Worm (Caenorhabditis elegans) whole organism, young adult: ENCODE results near the gene sdz-7.

Experiments used
- B0261.1 ChIP-seq: sonication (generic microtip); optimal IDR thresholded peaks from 2 replicates; lab custom pipeline; 2016; ENCODE audit warnings: mild to moderate bottlenecking, missing genetic modification characterization, moderate library complexity, missing compliant biosample characterization
- Y53F4B.3 ChIP-seq: fragments of 200-800 bp; sonication (Bioruptor generic); IDR thresholded peaks from 2 replicates; pipeline ENCODE4 v1.3.6; 2022; ENCODE audit warnings: missing genetic modification reagents, missing genetic modification characterization, missing compliant biosample characterization
- Y79H2A.3 ChIP-seq: fragments of 200-800 bp; sonication (Bioruptor generic); conservative IDR thresholded peaks from 2 replicates; pipeline ENCODE4 v1.3.6; 2022; ENCODE audit warnings: missing genetic modification reagents, missing genetic modification characterization, missing compliant biosample characterization
- akir-1 ChIP-seq: fragments of 200-800 bp; sonication (Bioruptor generic); optimal IDR thresholded peaks from 2 replicates; lab custom pipeline; 2018; ENCODE audit warnings: mild to moderate bottlenecking, missing genetic modification characterization, moderate library complexity, missing compliant biosample characterization
- atf-7 ChIP-seq: sonication (generic microtip); optimal IDR thresholded peaks from 2 replicates; lab custom pipeline; 2017; ENCODE audit warnings: mild to moderate bottlenecking, missing genetic modification characterization, missing compliant biosample characterization
- attf-5 ChIP-seq: fragments of 200-800 bp; sonication (Bioruptor generic); optimal IDR thresholded peaks from 2 replicates; lab custom pipeline; 2018; ENCODE audit warnings: mild to moderate bottlenecking, missing genetic modification characterization, missing compliant biosample characterization
- ccch-3 ChIP-seq: fragments of 200-800 bp; sonication (Bioruptor generic); optimal IDR thresholded peaks from 2 replicates; lab custom pipeline; 2018; ENCODE audit warnings: mild to moderate bottlenecking, missing genetic modification characterization, missing compliant biosample characterization
- cebp-1 ChIP-seq, 2 experiments: fragments of 200-800 bp in 1 of 2; sonication (Bioruptor generic) in 1 of 2; sonication (generic microtip) in 1 of 2; IDR thresholded peaks in 1 of 2; optimal IDR thresholded peaks in 1 of 2; 2 replicates each; pipeline versions ENCODE4 v1.3.6 to Lab custom; 2017 to 2022; ENCODE audit warnings: missing compliant biosample characterization in 2 of 2, missing genetic modification characterization in 2 of 2, mild to moderate bottlenecking in 1 of 2, missing genetic modification reagents in 1 of 2, moderate library complexity in 1 of 2
- ceh-27 ChIP-seq: fragments of 200-800 bp; sonication (Bioruptor generic); optimal IDR thresholded peaks from 2 replicates; lab custom pipeline; 2018; ENCODE audit warnings: mild to moderate bottlenecking, missing genetic modification characterization, moderate library complexity, missing compliant biosample characterization
- ceh-91 ChIP-seq: fragments of 200-800 bp; sonication (Bioruptor generic); IDR thresholded peaks from 2 replicates; pipeline ENCODE4 v1.3.6; 2022; ENCODE audit warnings: missing genetic modification reagents, missing genetic modification characterization, missing compliant biosample characterization
- dox-1 ChIP-seq: fragments of 200-800 bp; sonication (Bioruptor generic); IDR thresholded peaks from 2 replicates; pipeline ENCODE4 v1.3.6; 2022; ENCODE audit warnings: missing genetic modification reagents, missing genetic modification characterization, missing compliant biosample characterization
- dpl-1 ChIP-seq: fragments of 150-350 bp; optimal IDR thresholded peaks from 2 replicates; lab custom pipeline; 2014; ENCODE audit warnings: missing biosample characterization, missing genetic modification reagents, missing genetic modification characterization
- egl-44 ChIP-seq: fragments of 200-800 bp; sonication (Bioruptor generic); IDR thresholded peaks from 2 replicates; pipeline ENCODE4 v1.3.6; 2022; ENCODE audit warnings: missing genetic modification reagents, missing genetic modification characterization, missing compliant biosample characterization
- egrh-3 ChIP-seq: fragments of 200-800 bp; sonication (Bioruptor generic); IDR thresholded peaks from 2 replicates; pipeline ENCODE4 v1.3.6; 2022; ENCODE audit warnings: missing genetic modification reagents, missing genetic modification characterization, missing compliant biosample characterization
- him-1 ChIP-seq: sonication (generic microtip); optimal IDR thresholded peaks from 2 replicates; lab custom pipeline; 2016; ENCODE audit warnings: missing genotype, missing genetic modification reagents, missing genetic modification characterization, missing compliant biosample characterization
- hmg-1.2 ChIP-seq: fragments of 200-800 bp; sonication (Bioruptor generic); IDR thresholded peaks from 2 replicates; pipeline ENCODE4 v1.3.6; 2022; ENCODE audit warnings: missing genetic modification reagents, missing genetic modification characterization, missing compliant biosample characterization
- lin-26 ChIP-seq: fragments of 200-800 bp; sonication (Bioruptor generic); IDR thresholded peaks from 2 replicates; pipeline ENCODE4 v1.3.6; 2022; ENCODE audit warnings: missing genetic modification reagents, missing genetic modification characterization, missing compliant biosample characterization
- lin-35 ChIP-seq, 3 experiments: fragments of 150-350 bp in 2 of 3; sonication (generic microtip) in 1 of 3; optimal IDR thresholded peaks; 2 replicates each; lab custom pipeline; 2014 to 2018; ENCODE audit warnings: missing biosample characterization in 3 of 3, missing genetic modification characterization in 3 of 3, missing genetic modification reagents in 3 of 3
- mel-28 ChIP-seq: sonication (generic microtip); optimal IDR thresholded peaks from 2 replicates; lab custom pipeline; 2016; ENCODE audit warnings: borderline replicate concordance, mild to moderate bottlenecking, missing genetic modification characterization, missing compliant biosample characterization
- nfyb-1 ChIP-seq: fragments of 200-800 bp; sonication (Bioruptor generic); IDR thresholded peaks from 2 replicates; pipeline ENCODE4 v1.3.6; 2022; ENCODE audit warnings: missing genetic modification reagents, missing genetic modification characterization, missing compliant biosample characterization
- sea-2 ChIP-seq: fragments of 200-800 bp; sonication (Bioruptor generic); IDR thresholded peaks from 2 replicates; pipeline ENCODE4 v1.3.6; 2022; ENCODE audit warnings: missing genetic modification characterization, missing compliant biosample characterization
- tlf-1 ChIP-seq: fragments of 200-800 bp; sonication (Bioruptor generic); optimal IDR thresholded peaks from 2 replicates; lab custom pipeline; 2018; ENCODE audit warnings: mild to moderate bottlenecking, missing genetic modification characterization, missing compliant biosample characterization
- unc-130 ChIP-seq: sonication (generic microtip); optimal IDR thresholded peaks from 2 replicates; lab custom pipeline; 2016; ENCODE audit warnings: missing genetic modification reagents, missing genetic modification characterization, missing compliant biosample characterization
- unc-62 ChIP-seq: fragments of 150-350 bp; optimal IDR thresholded peaks from 2 replicates; lab custom pipeline; 2014; ENCODE audit warnings: missing biosample characterization, missing genetic modification reagents, missing genetic modification characterization
- zfh-2 ChIP-seq: fragments of 200-800 bp; sonication (Bioruptor generic); conservative IDR thresholded peaks from 2 replicates; pipeline ENCODE4 v1.3.6; 2022; ENCODE audit warnings: missing genetic modification reagents, missing genetic modification characterization, missing compliant biosample characterization
- ztf-25 ChIP-seq: fragments of 200-800 bp; sonication (Bioruptor generic); IDR thresholded peaks from 2 replicates; pipeline ENCODE4 v1.3.6; 2022; ENCODE audit warnings: missing genetic modification reagents, missing genetic modification characterization, missing compliant biosample characterization
- ztf-6 ChIP-seq: fragments of 200-800 bp; sonication (Bioruptor generic); IDR thresholded peaks from 2 replicates; pipeline ENCODE4 v1.3.6; 2022; ENCODE audit warnings: missing genetic modification reagents, missing genetic modification characterization, missing compliant biosample characterization

Gene sdz-7

DNA sequence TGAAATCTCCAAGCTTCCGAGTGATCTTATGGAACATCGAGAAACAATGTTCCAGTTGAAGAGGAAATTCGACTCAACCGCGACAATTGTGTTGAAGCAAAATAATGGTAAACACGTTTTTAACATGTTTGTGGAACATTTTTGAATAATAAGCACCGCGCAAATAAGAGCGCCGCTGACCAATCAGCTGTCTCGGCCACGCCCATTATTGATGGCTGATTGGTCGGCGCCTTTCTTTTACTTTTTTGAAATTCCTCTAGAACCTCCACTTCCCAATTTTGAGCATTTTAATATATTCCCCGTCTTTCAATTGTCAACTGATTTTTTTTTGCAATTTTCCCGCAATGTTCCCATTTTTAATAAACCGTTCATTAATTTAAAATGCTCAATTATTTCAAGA, 30.4 kb upstream of the sdz-7 start:
- no peak for TF ChIP-seq ceh-27
- TF ChIP-seq nfyb-1 = 0 out of 2 replicates have a peak, but pooled peaks have one; percentile 54

DNA sequence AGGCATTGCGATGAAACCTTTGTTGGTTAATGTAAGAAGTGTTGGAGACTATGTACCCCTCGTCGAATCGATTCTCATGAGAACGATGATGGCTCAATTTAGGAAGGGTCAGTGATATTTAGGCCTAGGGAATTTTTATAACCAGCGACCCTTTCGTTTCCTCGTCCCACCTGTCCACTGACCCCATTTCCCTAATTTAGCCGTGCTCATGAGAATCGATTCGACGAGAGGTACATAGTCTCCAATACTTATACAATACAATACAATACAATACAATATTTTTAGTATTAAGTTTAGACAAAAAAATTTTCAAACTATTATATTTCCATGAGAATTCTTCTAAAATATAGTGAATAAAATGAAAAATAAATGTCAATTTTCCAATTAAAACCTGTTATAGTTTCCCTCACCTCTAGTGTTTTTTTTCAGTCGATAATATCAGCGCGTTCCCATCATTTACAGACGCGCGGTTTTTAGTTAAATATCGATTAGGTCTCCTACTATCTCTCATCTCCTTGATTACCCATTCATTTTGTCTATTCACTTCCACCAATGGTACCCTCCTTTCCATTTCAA, 28.9 kb upstream of the sdz-7 start, which contains the start of the genes F53C3.11 and fbxb-103:
Gene F53C3.11 (minus strand): TSS at position 101 of the 576 bp plus-strand sequence.
Gene fbxb-103 (plus strand): TSS at position 526 of the 576 bp plus-strand sequence.
- TF ChIP-seq tlf-1 (GFP tag; lab: Kevin White, UChicago) (no peak), ccch-3 (no peak), B0261.1 (tag; lab: Kevin White, UChicago) (no peak), ceh-91 (GFP tag; lab: Robert Waterston, UW) (no peak)

ce11 chrII:3902798-3903197, 25.0 kb upstream of the sdz-7 start, which contains the start of gene F53C3.3:
TSS of gene F53C3.3 (plus strand) at chrII:3902856.
- TF ChIP-seq mel-28 (tag; lab: Kevin White, UChicago) (no peak), egrh-3 (GFP tag; lab: Robert Waterston, UW) (peak; percentile 52; the same call in 1 of the 2 replicates), Y53F4B.3 (GFP tag; lab: Robert Waterston, UW) (no peak), dpl-1 (no peak), ztf-6 (GFP tag; lab: Robert Waterston, UW) (no peak)

DNA sequence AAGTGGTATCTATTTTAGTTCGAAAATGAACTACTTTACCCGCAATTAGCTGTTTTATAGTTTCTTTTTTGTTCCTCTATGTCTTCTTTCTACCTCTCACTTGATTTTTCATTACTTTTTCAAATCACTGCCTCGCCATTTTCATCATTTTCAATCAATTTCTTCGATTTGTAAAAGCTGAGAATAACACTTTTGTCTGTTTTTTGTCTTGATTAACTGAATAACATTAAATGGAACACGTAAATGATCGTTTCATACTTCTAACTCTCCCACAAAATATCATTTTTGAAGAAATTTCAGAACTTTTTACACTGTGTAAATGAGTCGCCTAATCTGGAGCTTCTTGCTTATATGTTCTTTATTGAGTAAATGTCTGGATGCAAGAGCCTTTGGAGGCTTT, 23.3 kb upstream of the sdz-7 start, which contains the start of gene F53C3.4:
Gene F53C3.4 (plus strand): TSS at position 301 of the 400 bp plus-strand sequence.
- TF ChIP-seq akir-1 = no peak

DNA sequence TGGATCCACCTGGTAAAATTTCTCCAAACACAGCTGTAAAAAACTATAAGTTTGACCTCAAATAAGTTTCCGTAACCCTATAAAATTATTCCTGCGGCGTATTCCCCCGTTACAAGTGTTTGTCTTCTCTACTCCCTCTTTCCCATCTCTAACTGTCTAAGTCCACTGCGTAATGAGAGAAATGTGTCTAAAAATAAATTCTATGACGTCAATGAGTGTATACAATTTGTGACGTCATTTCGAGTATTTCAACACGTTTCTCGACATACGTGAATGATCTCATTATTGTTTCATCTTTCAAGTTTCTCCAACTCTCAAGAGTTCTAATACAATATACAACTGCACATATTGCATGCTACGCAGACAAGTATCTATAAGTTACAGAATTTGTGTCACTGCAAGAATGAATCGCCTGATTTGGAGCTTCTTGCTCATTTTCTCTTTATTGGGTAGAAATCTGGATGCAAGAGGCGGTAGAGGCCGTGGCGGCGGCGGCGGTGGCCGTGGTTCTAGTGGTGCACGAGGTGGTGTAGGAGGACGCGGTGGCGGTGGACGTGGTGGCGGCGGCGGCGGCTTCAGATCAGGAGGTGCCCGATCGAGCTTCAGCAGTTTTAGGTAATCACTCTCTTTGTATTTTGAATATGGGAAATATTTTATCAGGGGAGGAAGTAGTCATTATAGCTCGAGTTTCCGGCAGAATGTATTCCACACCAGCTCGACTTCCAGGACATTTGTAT, 20.2 kb upstream of the sdz-7 start, which contains the start of gene F53C3.6:
Gene F53C3.6 (plus strand): TSS at position 385 of the 737 bp plus-strand sequence.
- TF ChIP-seq Y79H2A.3 (GFP tag; lab: Robert Waterston, UW) (no peak), unc-62 (GFP tag; lab: Kevin White, UChicago) (peak; percentile 16), dox-1 (GFP tag; lab: Robert Waterston, UW) (0 out of 2 replicates have a peak, but pooled peaks have one; percentile 28), atf-7 (tag; lab: Kevin White, UChicago) (peak; percentile 93), lin-35 (GFP tag; optimal IDR thresholded peaks at IDR 0.05; lab: Kevin White, UChicago) (peak in 1 of 3 experiments; percentile 24), nfyb-1 (peak; percentile 64), zfh-2 (GFP tag; lab: Robert Waterston, UW) (peak; percentile 92), unc-130 (GFP tag; lab: Kevin White, UChicago) (no peak), egrh-3 (GFP tag; lab: Robert Waterston, UW) (peak; percentile 85), cebp-1 (GFP tag; IDR thresholded peaks at IDR 0.05; lab: Robert Waterston, UW) (no peak), cebp-1 (tag; optimal IDR thresholded peaks at IDR 0.05; lab: Kevin White, UChicago) (no peak), ceh-27 (peak; percentile 31), him-1 (tag; lab: Kevin White, UChicago) (no peak), lin-26 (GFP tag; lab: Robert Waterston, UW) (0 out of 2 replicates have a peak, but pooled peaks have one; percentile 40), attf-5 (GFP tag; lab: Kevin White, UChicago) (peak; percentile 31)

DNA sequence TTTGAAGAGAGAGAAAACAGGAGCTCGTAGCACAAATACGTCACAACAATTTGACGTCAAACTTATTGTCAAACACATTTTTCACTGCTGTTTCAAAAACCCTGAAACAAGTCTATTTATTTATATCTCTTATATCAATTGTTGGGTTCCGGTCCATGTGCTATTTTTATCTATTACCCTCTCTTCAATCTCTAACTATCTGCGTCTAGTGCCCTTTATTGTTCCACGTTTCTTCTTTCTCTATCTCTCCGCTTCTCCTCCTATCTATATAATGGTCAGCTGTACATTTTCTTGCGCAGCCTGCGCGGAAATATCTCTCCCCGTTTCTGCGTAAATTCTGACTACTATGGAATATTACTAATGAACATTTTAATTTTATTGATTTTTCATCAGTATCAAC, 19.1 kb upstream of the sdz-7 start:
- TF ChIP-seq sea-2 (no peak), egl-44 (GFP tag; lab: Robert Waterston, UW) (no peak), ztf-25 (GFP tag; lab: Robert Waterston, UW) (no peak), hmg-1.2 (GFP tag; lab: Robert Waterston, UW) (peak; percentile 88)
